Worm (Caenorhabditis elegans) whole organism, mixed stage, embryonic: ENCODE data around the gene Y113G7A.14.

Source experiments
- M03D4.4 ChIP-seq: sonication (generic microtip); optimal IDR thresholded peaks from 2 replicates; lab custom pipeline; 2017; ENCODE audit warnings: mild to moderate bottlenecking, missing genetic modification characterization, missing compliant biosample characterization
- bed-3 ChIP-seq: fragments of 200-800 bp; sonication (Bioruptor generic); optimal IDR thresholded peaks from 3 replicates; lab custom pipeline; 2018; ENCODE audit warnings: mild to moderate bottlenecking, missing genetic modification characterization, moderate library complexity, missing compliant biosample characterization
- blmp-1 ChIP-seq: fragments of 150-350 bp; optimal IDR thresholded peaks from 2 replicates; lab custom pipeline; 2014; ENCODE audit warnings: missing biosample characterization, missing genetic modification characterization
- ceh-39 ChIP-seq: fragments of 150-350 bp; optimal IDR thresholded peaks from 2 replicates; lab custom pipeline; 2014; ENCODE audit warnings: missing biosample characterization, missing genetic modification characterization
- ceh-43 ChIP-seq: fragments of 200-800 bp; sonication (Bioruptor generic); optimal IDR thresholded peaks from 2 replicates; lab custom pipeline; 2018; ENCODE audit warnings: mild to moderate bottlenecking, missing genetic modification characterization, moderate library complexity, missing compliant biosample characterization
- ces-1 ChIP-seq: fragments of 150-350 bp; optimal IDR thresholded peaks from 2 replicates; lab custom pipeline; 2014; ENCODE audit warnings: missing biosample characterization, missing genetic modification reagents, missing genetic modification characterization
- cnd-1 ChIP-seq: fragments of 200-800 bp; sonication (Bioruptor generic); optimal IDR thresholded peaks from 2 replicates; lab custom pipeline; 2018; ENCODE audit warnings: mild to moderate bottlenecking, missing genetic modification characterization, missing compliant biosample characterization
- drap-1 ChIP-seq: fragments of 200-800 bp; sonication (Bioruptor generic); optimal IDR thresholded peaks from 3 replicates; lab custom pipeline; 2018; ENCODE audit warnings: mild to moderate bottlenecking, missing genetic modification characterization, missing compliant biosample characterization
- elt-1 ChIP-seq: sonication (generic microtip); optimal IDR thresholded peaks from 2 replicates; lab custom pipeline; 2017; ENCODE audit warnings: missing genetic modification characterization, mild to moderate bottlenecking, missing compliant biosample characterization, antibody characterized with exemption, moderate library complexity, borderline replicate concordance; ENCODE audit not compliant: insufficient read depth
- elt-3 ChIP-seq: fragments of 150-350 bp; optimal IDR thresholded peaks from 2 replicates; lab custom pipeline; 2014; ENCODE audit warnings: missing biosample characterization, missing genetic modification characterization
- flh-1 ChIP-seq: fragments of 200-800 bp; sonication (Bioruptor generic); optimal IDR thresholded peaks from 2 replicates; lab custom pipeline; 2018; ENCODE audit warnings: mild to moderate bottlenecking, missing genetic modification characterization, moderate library complexity, missing compliant biosample characterization
- hlh-1 ChIP-seq: fragments of 150-350 bp; optimal IDR thresholded peaks from 2 replicates; lab custom pipeline; 2014; ENCODE audit warnings: missing biosample characterization, missing genetic modification reagents, missing genetic modification characterization
- lin-13 ChIP-seq: fragments of 150-350 bp; optimal IDR thresholded peaks from 2 replicates; lab custom pipeline; 2014; ENCODE audit warnings: missing biosample characterization, missing genetic modification characterization
- lin-32 ChIP-seq: fragments of 200-800 bp; sonication (Bioruptor generic); optimal IDR thresholded peaks from 2 replicates; lab custom pipeline; 2018; ENCODE audit warnings: mild to moderate bottlenecking, missing genetic modification characterization, missing compliant biosample characterization
- lsy-2 ChIP-seq: fragments of 150-350 bp; optimal IDR thresholded peaks from 2 replicates; lab custom pipeline; 2014; ENCODE audit warnings: missing biosample characterization, missing genetic modification characterization
- mep-1 ChIP-seq: fragments of 150-350 bp; optimal IDR thresholded peaks from 2 replicates; lab custom pipeline; 2017; ENCODE audit warnings: missing biosample characterization, missing genetic modification reagents, missing genetic modification characterization, inconsistent platforms
- mls-2 ChIP-seq: sonication (generic microtip); optimal IDR thresholded peaks from 2 replicates; lab custom pipeline; 2016; ENCODE audit warnings: mild to moderate bottlenecking, missing genetic modification characterization, moderate library complexity, missing compliant biosample characterization
- nhr-12 ChIP-seq: fragments of 150-350 bp; optimal IDR thresholded peaks from 2 replicates; lab custom pipeline; 2014; ENCODE audit warnings: missing biosample characterization, missing genetic modification characterization
- nhr-2 ChIP-seq: fragments of 150-350 bp; optimal IDR thresholded peaks from 2 replicates; lab custom pipeline; 2014; ENCODE audit warnings: missing biosample characterization, missing genetic modification characterization
- nhr-237 ChIP-seq: fragments of 150-350 bp; optimal IDR thresholded peaks from 2 replicates; lab custom pipeline; 2014; ENCODE audit warnings: missing biosample characterization, missing genetic modification characterization
- nhr-76 ChIP-seq: sonication (generic microtip); optimal IDR thresholded peaks from 2 replicates; lab custom pipeline; 2017; ENCODE audit warnings: missing biosample characterization, missing genetic modification characterization
- pha-4 ChIP-seq: fragments of 150-350 bp; optimal IDR thresholded peaks from 2 replicates; lab custom pipeline; 2018; ENCODE audit warnings: missing biosample characterization, missing genetic modification reagents, missing genetic modification characterization
- sem-2 ChIP-seq: fragments of 200-800 bp; sonication (Bioruptor generic); optimal IDR thresholded peaks from 2 replicates; lab custom pipeline; 2018; ENCODE audit warnings: mild to moderate bottlenecking, missing genetic modification characterization, missing compliant biosample characterization
- snpc-4 ChIP-seq: fragments of 150-350 bp; optimal IDR thresholded peaks from 2 replicates; lab custom pipeline; 2014; ENCODE audit warnings: missing biosample characterization, missing genetic modification characterization
- sptf-1 ChIP-seq: sonication (generic microtip); optimal IDR thresholded peaks from 2 replicates; lab custom pipeline; 2017; ENCODE audit warnings: mild to moderate bottlenecking, missing genetic modification characterization, moderate library complexity, missing compliant biosample characterization
- tbx-8 ChIP-seq: fragments of 200-800 bp; sonication (Bioruptor generic); optimal IDR thresholded peaks from 2 replicates; lab custom pipeline; 2018; ENCODE audit warnings: mild to moderate bottlenecking, missing genetic modification characterization, moderate library complexity, missing compliant biosample characterization
- unc-120 ChIP-seq: sonication (generic microtip); optimal IDR thresholded peaks from 2 replicates; lab custom pipeline; 2017; ENCODE audit warnings: missing genetic modification characterization, missing compliant biosample characterization; ENCODE audit not compliant: poor library complexity, severe bottlenecking
- unc-39 ChIP-seq: fragments of 150-350 bp; optimal IDR thresholded peaks from 2 replicates; lab custom pipeline; 2014; ENCODE audit warnings: missing biosample characterization, missing genetic modification characterization
- unc-62 ChIP-seq: fragments of 150-350 bp; optimal IDR thresholded peaks from 2 replicates; lab custom pipeline; 2014; ENCODE audit warnings: missing biosample characterization, missing genetic modification reagents, missing genetic modification characterization
- zip-8 ChIP-seq: fragments of 150-350 bp; optimal IDR thresholded peaks from 2 replicates; lab custom pipeline; 2014; ENCODE audit warnings: missing biosample characterization, missing genetic modification characterization
- ztf-11 ChIP-seq: fragments of 150-350 bp; optimal IDR thresholded peaks from 2 replicates; lab custom pipeline; 2014; ENCODE audit warnings: missing biosample characterization, missing genetic modification characterization

Y113G7A.14 gene

DNA sequence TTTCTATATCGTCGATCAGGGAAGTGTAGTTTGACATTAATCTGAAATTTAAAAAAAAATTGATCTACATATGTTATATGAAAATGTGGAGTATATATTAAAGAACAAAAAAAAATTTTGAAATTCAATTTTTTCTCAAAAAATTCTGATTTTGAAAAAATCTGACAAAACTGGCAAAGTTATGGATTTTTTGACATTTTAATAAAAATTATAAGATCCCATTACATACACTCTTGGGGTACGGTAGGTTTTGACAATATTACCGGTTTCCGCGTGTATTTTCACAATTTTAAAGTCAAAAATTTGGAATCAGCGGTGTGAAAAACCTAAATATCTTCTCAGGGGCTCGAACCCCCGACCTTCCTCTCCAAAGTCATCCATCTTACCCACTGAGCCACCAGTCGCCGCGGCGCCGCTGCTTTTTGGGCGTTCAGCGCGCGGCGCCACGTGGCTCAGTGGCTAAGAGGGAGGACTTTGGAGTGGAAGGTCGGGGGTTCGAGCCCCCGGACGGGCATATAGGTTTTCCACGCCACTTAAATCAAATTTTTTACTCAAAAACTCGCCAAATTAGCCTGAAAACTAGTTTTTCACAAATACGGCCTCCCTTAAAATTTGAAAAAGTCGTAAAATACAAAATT, at the start of gene Y113G7A.14:
Gene Y113G7A.14, minus strand, starts transcription at position 51 of the 638 bp plus-strand sequence.
- TF ChIP-seq cnd-1 (tag; lab: Kevin White, UChicago) (no peak), sptf-1 (tag; lab: Kevin White, UChicago) (no peak), lsy-2 (tag; lab: Kevin White, UChicago) (no peak), pha-4 (no peak), drap-1 (GFP tag; lab: Kevin White, UChicago) (no peak), elt-1 (no peak), unc-39 (no peak), snpc-4 (tag; lab: Kevin White, UChicago) (no peak), nhr-2 (no peak), sem-2 (GFP tag; lab: Kevin White, UChicago) (no peak), zip-8 (no peak), blmp-1 (tag; lab: Kevin White, UChicago) (no peak), lin-32 (GFP tag; lab: Kevin White, UChicago) (no peak), mls-2 (tag; lab: Kevin White, UChicago) (no peak), nhr-76 (tag; lab: Kevin White, UChicago) (no peak), elt-3 (no peak), M03D4.4 (tag; lab: Kevin White, UChicago) (no peak), unc-62 (no peak), unc-120 (tag; lab: Kevin White, UChicago) (no peak)
- TF ChIP-seq, all 35 proteins: peak for 0

DNA sequence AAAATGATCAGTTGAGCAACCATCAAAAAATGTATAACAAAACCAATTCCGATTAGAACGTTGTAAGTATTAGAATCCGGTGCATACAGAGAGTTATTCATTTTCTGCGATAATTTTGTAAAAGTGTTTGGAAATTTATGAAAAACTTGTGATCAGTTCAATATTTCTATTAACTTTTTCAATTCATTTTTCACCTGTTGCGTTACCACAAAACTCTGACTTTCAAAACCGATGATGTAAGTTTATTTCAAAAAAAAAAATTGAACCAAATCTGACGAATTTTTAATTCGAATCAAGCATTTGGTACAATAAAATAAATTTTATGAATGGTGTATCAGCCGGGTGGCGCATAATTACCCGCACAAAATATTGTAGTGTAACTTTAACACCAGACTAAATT, 48.3 kb upstream of the Y113G7A.14 start, which contains the start of gene srz-16:
Gene srz-16, minus strand, starts transcription at position 101 of the 400 bp plus-strand sequence.
- no peak for TF ChIP-seq sptf-1 (tag; lab: Kevin White, UChicago)
- no peak for TF ChIP-seq sem-2 (GFP tag; lab: Kevin White, UChicago)
- TF ChIP-seq ceh-43 (GFP tag; lab: Kevin White, UChicago), result no peak
- no peak for TF ChIP-seq blmp-1 (tag; lab: Kevin White, UChicago)
- no peak for TF ChIP-seq bed-3 (GFP tag; lab: Kevin White, UChicago)
- no peak for TF ChIP-seq ces-1 (GFP tag; lab: Kevin White, UChicago)
- no peak for TF ChIP-seq ztf-11 (tag; lab: Kevin White, UChicago)

ce11 chrV:20182311-20182710, 44.1 kb upstream of the Y113G7A.14 start:
- TF ChIP-seq zip-8 (peak; percentile 98), nhr-12 (no peak)

ce11 chrV:20171941-20172340, 33.7 kb upstream of the Y113G7A.14 start, which contains the start of gene srw-39:
TSS of gene srw-39 (minus strand) at chrV:20172041.
- TF ChIP-seq M03D4.4 (tag; lab: Kevin White, UChicago) (no peak), elt-1 (no peak), flh-1 (no peak), tbx-8 (GFP tag; lab: Kevin White, UChicago) (no peak), nhr-76 (tag; lab: Kevin White, UChicago) (no peak), nhr-237 (tag; lab: Kevin White, UChicago) (no peak), lin-32 (GFP tag; lab: Kevin White, UChicago) (no peak), ceh-43 (GFP tag; lab: Kevin White, UChicago) (no peak), pha-4 (no peak), nhr-2 (no peak), unc-39 (no peak), zip-8 (no peak), hlh-1 (tag; lab: Kevin White, UChicago) (no peak), lin-13 (no peak), ceh-39 (no peak), snpc-4 (tag; lab: Kevin White, UChicago) (no peak), sem-2 (GFP tag; lab: Kevin White, UChicago) (no peak)

- TF ChIP-seq bed-3 (GFP tag; lab: Kevin White, UChicago) (no peak), nhr-76 (tag; lab: Kevin White, UChicago) (no peak), nhr-2 (no peak), mep-1 (tag; lab: Kevin White, UChicago) (no peak)
Measured at ce11 chrV:20165808-20166207, 27.6 kb upstream of the Y113G7A.14 start.
